Worm (Caenorhabditis elegans) whole organism, L1 larva: ENCODE measurements around the gene str-187.
A peak's percentile ranks its signal among the peaks of the same experiment; 100 is the strongest.

Experiments
- elt-2 ChIP-seq: sonication (generic microtip); optimal IDR thresholded peaks from 2 replicates; lab custom pipeline; 2016; ENCODE audit warnings: missing genetic modification characterization, mild to moderate bottlenecking, inconsistent platforms, missing compliant biosample characterization, missing genetic modification reagents
- swsn-7 ChIP-seq: sonication (generic microtip); optimal IDR thresholded peaks from 2 replicates; lab custom pipeline; 2016; ENCODE audit warnings: missing genetic modification characterization, missing compliant biosample characterization
- unc-62 ChIP-seq: fragments of 150-350 bp; optimal IDR thresholded peaks from 2 replicates; lab custom pipeline; 2014; ENCODE audit warnings: missing biosample characterization, missing genetic modification reagents, missing genetic modification characterization
- ztf-4 ChIP-seq: fragments of 150-350 bp; optimal IDR thresholded peaks from 2 replicates; lab custom pipeline; 2014; ENCODE audit warnings: missing biosample characterization, missing genetic modification characterization

ce11 chrIV:17249691-17250181, 15.6 kb upstream of the str-187 start, which contains the start of gene eelo-2:
- TF ChIP-seq elt-2 (tag; lab: Kevin White, UChicago) (peak; percentile 94), unc-62 (peak; percentile 33), ztf-4 (tag; lab: Kevin White, UChicago) (peak; percentile 97), swsn-7 (peak; percentile 99)
